Fruit fly (Drosophila melanogaster) whole organism, pupa: ENCODE results near the gene CG13842.

Experiments
- CG10348 ChIP-seq: fragments of 200-800 bp; sonication (Bioruptor generic); IDR thresholded peaks from 2 replicates; pipeline ENCODE4 v1.3.6; 2022; ENCODE audit warnings: missing biosample characterization, missing genetic modification characterization
- CG12605 ChIP-seq: fragments of 200-800 bp; sonication (Bioruptor generic); IDR thresholded peaks from 2 replicates; pipeline ENCODE4 v1.3.6; 2022; ENCODE audit warnings: missing biosample characterization, missing genetic modification characterization
- CG14655 ChIP-seq: fragments of 200-800 bp; sonication (Bioruptor generic); optimal IDR thresholded peaks from 3 replicates; lab custom pipeline; 2017; ENCODE audit warnings: mild to moderate bottlenecking, missing biosample characterization, missing genetic modification reagents, missing genetic modification characterization
- CG17806 ChIP-seq: fragments of 200-800 bp; sonication (Bioruptor generic); optimal IDR thresholded peaks from 2 replicates; lab custom pipeline; 2018; ENCODE audit warnings: missing biosample characterization, mild to moderate bottlenecking, missing genetic modification characterization, moderate library complexity
- CG32121 ChIP-seq: fragments of 200-800 bp; sonication (Bioruptor generic); IDR thresholded peaks from 2 replicates; pipeline ENCODE4 v1.3.6; 2022; ENCODE audit warnings: missing biosample characterization, missing genetic modification characterization
- CG34367 ChIP-seq: fragments of 200-800 bp; sonication (Bioruptor generic); optimal IDR thresholded peaks from 2 replicates; lab custom pipeline; 2018; ENCODE audit warnings: missing biosample characterization, mild to moderate bottlenecking, missing genetic modification characterization
- D1 ChIP-seq: fragments of 200-800 bp; sonication (Bioruptor generic); optimal IDR thresholded peaks from 2 replicates; lab custom pipeline; 2018; ENCODE audit warnings: missing biosample characterization, mild to moderate bottlenecking, missing genetic modification characterization, moderate library complexity
- Pif1B ChIP-seq: fragments of 200-800 bp; sonication (Bioruptor generic); optimal IDR thresholded peaks from 3 replicates; lab custom pipeline; 2016; ENCODE audit warnings: missing biosample characterization, missing genetic modification characterization
- fd96Ca ChIP-seq: fragments of 200-800 bp; sonication (Bioruptor generic); IDR thresholded peaks from 3 replicates; pipeline ENCODE4 v1.3.6; 2022; ENCODE audit warnings: missing biosample characterization, missing genetic modification characterization
- rn ChIP-seq: fragments of 200-800 bp; sonication (Bioruptor generic); IDR thresholded peaks from 2 replicates; pipeline ENCODE4 v1.3.6; 2022; ENCODE audit warnings: missing biosample characterization, missing genetic modification characterization

- no peak for TF ChIP-seq fd96Ca (GFP tag; lab: Robert Waterston, UW)
- TF ChIP-seq CG32121 (GFP tag; lab: Robert Waterston, UW) = no peak
- no peak for TF ChIP-seq rn (GFP tag; lab: Robert Waterston, UW)
- TF ChIP-seq CG34367 (tag; lab: Kevin White, UChicago) = no peak
- no peak for TF ChIP-seq CG14655
- no peak for TF ChIP-seq CG12605
- TF ChIP-seq D1 (tag; lab: Kevin White, UChicago) = no peak
- TF ChIP-seq CG10348 (GFP tag; lab: Robert Waterston, UW) = no peak
- TF ChIP-seq CG17806 (tag; lab: Kevin White, UChicago) = no peak
- no peak for TF ChIP-seq Pif1B
Observed at dm6 chr3R:22753600-22753894, 46.5 kb upstream of the CG13842 start.
